Worm (Caenorhabditis elegans): Measurements from ENCODE around the gene npr-41.

Gene npr-41

ce11 chrII:11538741-11539140 is 28.3 kb downstream of the npr-41 start, which contains the start of gene Y62F5A.9:
TSS of gene Y62F5A.9 (minus strand) at chrII:11538841.
- TF ChIP-seq lsy-2 (tag; optimal IDR thresholded peaks at IDR 0.05): peak; percentile 4
- no peak for TF ChIP-seq nhr-237 (tag; optimal IDR thresholded peaks at IDR 0.05)
- TF ChIP-seq zip-8 (tag; optimal IDR thresholded peaks at IDR 0.05): no peak

- no peak for TF ChIP-seq nhr-28 (tag; optimal IDR thresholded peaks at IDR 0.05)
- no peak for TF ChIP-seq bed-3 (GFP tag; optimal IDR thresholded peaks at IDR 0.05)
- peak; percentile 59 for TF ChIP-seq ces-1 (GFP tag; optimal IDR thresholded peaks at IDR 0.05)
- no peak for TF ChIP-seq unc-39 (tag; optimal IDR thresholded peaks at IDR 0.05)
- TF ChIP-seq elt-3 (tag; optimal IDR thresholded peaks at IDR 0.05): no peak
- TF ChIP-seq ztf-11 (tag; optimal IDR thresholded peaks at IDR 0.05): no peak
- TF ChIP-seq nhr-12 (tag; optimal IDR thresholded peaks at IDR 0.05): no peak
- TF ChIP-seq ceh-39 (tag; optimal IDR thresholded peaks at IDR 0.05): no peak
- peak; percentile 58 for TF ChIP-seq sptf-1 (tag; optimal IDR thresholded peaks at IDR 0.05)
- no peak for TF ChIP-seq elt-1 (tag; optimal IDR thresholded peaks at IDR 0.05; ENCODE audit: borderline replicate concordance, insufficient read depth)
- peak; percentile 8 for TF ChIP-seq lsy-2 (tag; optimal IDR thresholded peaks at IDR 0.05)
- TF ChIP-seq snpc-4 (tag; optimal IDR thresholded peaks at IDR 0.05): no peak
- TF ChIP-seq mls-2 (tag; optimal IDR thresholded peaks at IDR 0.05): no peak
- no peak for TF ChIP-seq ham-2 (GFP tag; optimal IDR thresholded peaks at IDR 0.05)
- TF ChIP-seq hlh-1 (tag; optimal IDR thresholded peaks at IDR 0.05): no peak
- no peak for TF ChIP-seq nhr-237 (tag; optimal IDR thresholded peaks at IDR 0.05)
- TF ChIP-seq sem-2 (GFP tag; optimal IDR thresholded peaks at IDR 0.05): no peak
These were observed 31.9 kb downstream of the npr-41 start, which contains the start of gene gtf-2E2 for ce11 chrII:11542385-11542784. TSS of gene gtf-2E2 (minus strand) at chrII:11542495.

- TF ChIP-seq drap-1 (GFP tag; optimal IDR thresholded peaks at IDR 0.05) (no peak), lsy-2 (tag; optimal IDR thresholded peaks at IDR 0.05) (no peak), M03D4.4 (tag; optimal IDR thresholded peaks at IDR 0.05) (no peak), nhr-76 (tag; optimal IDR thresholded peaks at IDR 0.05) (no peak), ces-1 (GFP tag; optimal IDR thresholded peaks at IDR 0.05) (no peak), nhr-28 (tag; optimal IDR thresholded peaks at IDR 0.05) (no peak), mab-5 (tag; optimal IDR thresholded peaks at IDR 0.05) (no peak), zip-8 (tag; optimal IDR thresholded peaks at IDR 0.05) (peak; percentile 62), lin-13 (tag; optimal IDR thresholded peaks at IDR 0.05) (no peak), hlh-1 (tag; optimal IDR thresholded peaks at IDR 0.05) (no peak), ztf-11 (tag; optimal IDR thresholded peaks at IDR 0.05) (no peak), blmp-1 (tag; optimal IDR thresholded peaks at IDR 0.05) (no peak), cnd-1 (tag; optimal IDR thresholded peaks at IDR 0.05) (peak; percentile 56), mls-2 (tag; optimal IDR thresholded peaks at IDR 0.05) (no peak), lin-32 (GFP tag; optimal IDR thresholded peaks at IDR 0.05) (no peak), nhr-2 (tag; optimal IDR thresholded peaks at IDR 0.05) (peak; percentile 6)
These were observed 32.5 kb downstream of the npr-41 start for ce11 chrII:11542958-11543357.

- no peak for TF ChIP-seq M03D4.4 (tag; optimal IDR thresholded peaks at IDR 0.05)
- no peak for TF ChIP-seq elt-1 (tag; optimal IDR thresholded peaks at IDR 0.05; ENCODE audit: borderline replicate concordance, insufficient read depth)
These were observed 34.2 kb downstream of the npr-41 start, which contains the start of gene F54D5.9 for ce11 chrII:11544714-11545113. TSS of gene F54D5.9 (minus strand) at chrII:11544828.

ce11 chrII:11545299-11545951 is 35.0 kb downstream of the npr-41 start, which contains the start of gene dnj-13:
TSS of gene dnj-13 (plus strand) at chrII:11545701.
- TF ChIP-seq tbx-8 (GFP tag; optimal IDR thresholded peaks at IDR 0.05) (no peak), blmp-1 (tag; optimal IDR thresholded peaks at IDR 0.05) (no peak), sem-2 (GFP tag; optimal IDR thresholded peaks at IDR 0.05) (no peak), ham-2 (GFP tag; optimal IDR thresholded peaks at IDR 0.05) (peak; percentile 36), zip-8 (tag; optimal IDR thresholded peaks at IDR 0.05) (no peak), nhr-76 (tag; optimal IDR thresholded peaks at IDR 0.05) (no peak), elt-3 (tag; optimal IDR thresholded peaks at IDR 0.05) (peak; percentile 35), nhr-28 (tag; optimal IDR thresholded peaks at IDR 0.05) (peak; percentile 10), M03D4.4 (tag; optimal IDR thresholded peaks at IDR 0.05) (peak; percentile 74), lin-32 (GFP tag; optimal IDR thresholded peaks at IDR 0.05) (no peak), ceh-83 (GFP tag; optimal IDR thresholded peaks at IDR 0.05) (no peak), nhr-2 (tag; optimal IDR thresholded peaks at IDR 0.05) (peak; percentile 35), drap-1 (GFP tag; optimal IDR thresholded peaks at IDR 0.05) (peak; percentile 80), mab-5 (tag; optimal IDR thresholded peaks at IDR 0.05) (no peak), mep-1 (tag; optimal IDR thresholded peaks at IDR 0.05) (peak; percentile 95), flh-1 (GFP tag; optimal IDR thresholded peaks at IDR 0.05) (no peak), unc-120 (tag; optimal IDR thresholded peaks at IDR 0.05; ENCODE audit: poor library complexity, severe bottlenecking) (peak; percentile 87), nhr-237 (tag; optimal IDR thresholded peaks at IDR 0.05) (peak; percentile 61), elt-1 (tag; optimal IDR thresholded peaks at IDR 0.05; ENCODE audit: borderline replicate concordance, insufficient read depth) (no peak), bed-3 (GFP tag; optimal IDR thresholded peaks at IDR 0.05) (no peak), hlh-1 (tag; optimal IDR thresholded peaks at IDR 0.05) (peak; percentile 44), lin-13 (tag; optimal IDR thresholded peaks at IDR 0.05) (peak; percentile 93), cnd-1 (tag; optimal IDR thresholded peaks at IDR 0.05) (peak; percentile 70), unc-39 (tag; optimal IDR thresholded peaks at IDR 0.05) (no peak), ceh-39 (tag; optimal IDR thresholded peaks at IDR 0.05) (peak; percentile 82), snpc-4 (tag; optimal IDR thresholded peaks at IDR 0.05) (no peak), lsy-2 (tag; optimal IDR thresholded peaks at IDR 0.05) (peak; percentile 81), ztf-11 (tag; optimal IDR thresholded peaks at IDR 0.05) (peak; percentile 12), ceh-43 (GFP tag; optimal IDR thresholded peaks at IDR 0.05) (no peak), mls-2 (tag; optimal IDR thresholded peaks at IDR 0.05) (peak; percentile 85), nhr-12 (tag; optimal IDR thresholded peaks at IDR 0.05) (peak; percentile 43), unc-62 (GFP tag; optimal IDR thresholded peaks at IDR 0.05) (peak; percentile 53), sptf-1 (tag; optimal IDR thresholded peaks at IDR 0.05) (peak; percentile 93), ces-1 (GFP tag; optimal IDR thresholded peaks at IDR 0.05) (peak; percentile 83), pha-4 (tag; optimal IDR thresholded peaks at IDR 0.05) (peak; percentile 98)
